Fruit fly (Drosophila melanogaster): Measurements from ENCODE around the gene Diedel.

Diedel gene

DNA sequence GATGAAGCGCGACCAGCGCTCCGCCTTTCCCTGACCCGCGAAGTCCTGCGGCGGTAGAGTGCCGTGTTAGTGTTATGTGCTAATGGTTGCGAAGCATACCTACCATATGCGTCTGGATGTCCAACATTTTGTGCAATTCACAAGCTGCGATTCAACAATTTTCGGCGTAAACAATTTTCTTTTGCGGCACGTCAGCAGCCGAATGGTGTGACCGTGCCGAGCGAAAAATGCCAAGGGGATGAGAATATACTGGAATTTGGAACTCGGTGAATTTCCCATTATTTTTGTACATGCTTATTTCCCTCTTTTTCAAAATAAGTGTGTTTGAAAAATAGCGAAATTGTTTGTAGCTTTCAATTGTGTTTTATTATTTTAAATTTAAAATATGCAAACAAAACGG is 2.7 kb upstream of the Diedel start, which contains the start of gene Spase12 (continued):
- no peak for TF ChIP-seq CG18599 (GFP tag; optimal IDR thresholded peaks at IDR 0.05)
- no peak for TF ChIP-seq CG13894 (tag; optimal IDR thresholded peaks at IDR 0.05)
- no peak for TF ChIP-seq Hr78 (GFP tag; optimal IDR thresholded peaks at IDR 0.05)
- no peak for TF ChIP-seq Mad (GFP tag; optimal IDR thresholded peaks at IDR 0.05)
- no peak for TF ChIP-seq ato (GFP tag; IDR thresholded peaks at IDR 0.05; ENCODE audit: partially characterized antibody)
- TF ChIP-seq wdn (GFP tag; IDR thresholded peaks at IDR 0.05): no peak
- no peak for TF ChIP-seq Bteb2 (GFP tag; optimal IDR thresholded peaks at IDR 0.05)
- peak; percentile 55 for TF ChIP-seq CG3995 (GFP tag; optimal IDR thresholded peaks at IDR 0.05)
- TF ChIP-seq CG5180 (GFP tag; optimal IDR thresholded peaks at IDR 0.05): no peak
- no peak for TF ChIP-seq CG15479 (GFP tag; optimal IDR thresholded peaks at IDR 0.05)
- no peak for TF ChIP-seq emc (GFP tag; optimal IDR thresholded peaks at IDR 0.05)
- peak; percentile 7 for TF ChIP-seq BEAF-32 (GFP tag; optimal IDR thresholded peaks at IDR 0.05)
- no peak for TF ChIP-seq pita (GFP tag; optimal IDR thresholded peaks at IDR 0.05)
- TF ChIP-seq Sox100B (GFP tag; optimal IDR thresholded peaks at IDR 0.05): no peak
- no peak for TF ChIP-seq CG10462 (GFP tag; optimal IDR thresholded peaks at IDR 0.05)
- TF ChIP-seq CG8944 (GFP tag; optimal IDR thresholded peaks at IDR 0.05): no peak
- no peak for TF ChIP-seq Hmx (GFP tag; optimal IDR thresholded peaks at IDR 0.05)
- TF ChIP-seq Hr39 (optimal IDR thresholded peaks at IDR 0.05): no peak
- TF ChIP-seq CG33557 (GFP tag; optimal IDR thresholded peaks at IDR 0.05): no peak
- no peak for TF ChIP-seq Mes4 (GFP tag; optimal IDR thresholded peaks at IDR 0.05)
- no peak for TF ChIP-seq PHDP (tag; optimal IDR thresholded peaks at IDR 0.05)
- no peak for TF ChIP-seq CG11093 (GFP tag; IDR thresholded peaks at IDR 0.05)
- TF ChIP-seq CG3838 (GFP tag; optimal IDR thresholded peaks at IDR 0.05): no peak
- no peak for TF ChIP-seq Hand (GFP tag; optimal IDR thresholded peaks at IDR 0.05)
- TF ChIP-seq CG6683 (GFP tag; optimal IDR thresholded peaks at IDR 0.05): no peak
- no peak for TF ChIP-seq kah (GFP tag; optimal IDR thresholded peaks at IDR 0.05)
- peak; percentile 15 for TF ChIP-seq nerfin-1 (tag; optimal IDR thresholded peaks at IDR 0.05)
- TF ChIP-seq CkIIα-i1 (GFP tag; IDR thresholded peaks at IDR 0.05): no peak
- TF ChIP-seq Scr (GFP tag; IDR thresholded peaks at IDR 0.05; ENCODE audit: partially characterized antibody): no peak
- no peak for TF ChIP-seq CG9727 (GFP tag; optimal IDR thresholded peaks at IDR 0.05)
- no peak for TF ChIP-seq B-H2 (GFP tag; optimal IDR thresholded peaks at IDR 0.05)
- no peak for TF ChIP-seq pum (GFP tag; optimal IDR thresholded peaks at IDR 0.05)
- no peak for TF ChIP-seq CG12236 (GFP tag; optimal IDR thresholded peaks at IDR 0.05)
- TF ChIP-seq sens (GFP tag): peak; percentile 13
- peak; percentile 80 for TF ChIP-seq E2f2 (GFP tag; IDR thresholded peaks at IDR 0.05)
- TF ChIP-seq YL-1 (GFP tag; optimal IDR thresholded peaks at IDR 0.05): peak; percentile 76
- no peak for TF ChIP-seq CG30403 (GFP tag; optimal IDR thresholded peaks at IDR 0.05)
- no peak for TF ChIP-seq fd96Cb (tag; optimal IDR thresholded peaks at IDR 0.05)
- no peak for TF ChIP-seq CG15601 (tag; optimal IDR thresholded peaks at IDR 0.05)
- TF ChIP-seq ssp (GFP tag; IDR thresholded peaks at IDR 0.05): no peak
- TF ChIP-seq jing (GFP tag; optimal IDR thresholded peaks at IDR 0.05): no peak
- TF ChIP-seq Dbx (GFP tag; IDR thresholded peaks at IDR 0.05): no peak
- no peak for TF ChIP-seq CG4424 (GFP tag; optimal IDR thresholded peaks at IDR 0.05)
- TF ChIP-seq Antp (GFP tag; optimal IDR thresholded peaks at IDR 0.05): no peak
- peak; percentile 76 for TF ChIP-seq Dp (GFP tag; optimal IDR thresholded peaks at IDR 0.05)
- TF ChIP-seq kay (GFP tag; optimal IDR thresholded peaks at IDR 0.05): no peak
- TF ChIP-seq GATAe (GFP tag; conservative IDR thresholded peaks at IDR 0.05): no peak
- TF ChIP-seq CG10267 (tag; optimal IDR thresholded peaks at IDR 0.05): peak; percentile 19
- no peak for TF ChIP-seq CG10321 (GFP tag; IDR thresholded peaks at IDR 0.05)
- TF ChIP-seq E2f1 (GFP tag; IDR thresholded peaks at IDR 0.05): no peak
- no peak for TF ChIP-seq CG8924 (tag; optimal IDR thresholded peaks at IDR 0.05)
- no peak for TF ChIP-seq D19A (tag; optimal IDR thresholded peaks at IDR 0.05)
